Worm (Caenorhabditis elegans) whole organism, L3 larva: ENCODE data around the gene C06H2.2.

Source experiments
- R02D3.7 ChIP-seq: fragments of 150-350 bp; optimal IDR thresholded peaks from 2 replicates; lab custom pipeline; 2014; ENCODE audit warnings: missing biosample characterization, missing genetic modification characterization
- ZK546.5 ChIP-seq: sonication (generic microtip); optimal IDR thresholded peaks from 2 replicates; lab custom pipeline; 2017; ENCODE audit warnings: missing biosample characterization, missing genetic modification characterization
- aly-2 ChIP-seq: fragments of 150-350 bp; optimal IDR thresholded peaks from 2 replicates; lab custom pipeline; 2014; ENCODE audit warnings: missing biosample characterization, missing genetic modification characterization
- ceh-82 ChIP-seq: fragments of 150-350 bp; optimal IDR thresholded peaks from 2 replicates; lab custom pipeline; 2014; ENCODE audit warnings: missing biosample characterization, missing genetic modification characterization
- ceh-9 ChIP-seq: sonication (generic microtip); optimal IDR thresholded peaks from 2 replicates; lab custom pipeline; 2018; ENCODE audit warnings: missing biosample characterization, missing genetic modification characterization
- egl-27 ChIP-seq: sonication (generic microtip); optimal IDR thresholded peaks from 4 replicates; lab custom pipeline; 2017; ENCODE audit warnings: missing biosample characterization, missing genetic modification reagents, missing genetic modification characterization
- elt-1 ChIP-seq: fragments of 150-350 bp; optimal IDR thresholded peaks from 2 replicates; lab custom pipeline; 2014; ENCODE audit warnings: missing biosample characterization, missing genetic modification characterization
- elt-3 ChIP-seq, 3 experiments: fragments of 150-350 bp in 1 of 3; sonication (generic microtip) in 2 of 3; optimal IDR thresholded peaks; 2 replicates in 2 of 3; 4 replicates in 1 of 3; lab custom pipeline; 2014 to 2017; ENCODE audit warnings: missing biosample characterization in 3 of 3, missing genetic modification characterization in 3 of 3
- eor-1 ChIP-seq, 2 experiments: fragments of 150-350 bp; optimal IDR thresholded peaks; 2 replicates each; lab custom pipeline; 2014 to 2018; ENCODE audit warnings: missing biosample characterization in 2 of 2, missing genetic modification characterization in 2 of 2
- fkh-10 ChIP-seq: sonication (generic microtip); optimal IDR thresholded peaks from 2 replicates; lab custom pipeline; 2017; ENCODE audit warnings: missing biosample characterization, missing genetic modification reagents, missing genetic modification characterization
- hmg-11 ChIP-seq: sonication (generic microtip); optimal IDR thresholded peaks from 2 replicates; lab custom pipeline; 2016; ENCODE audit warnings: missing genetic modification characterization, missing compliant biosample characterization
- jun-1 ChIP-seq: fragments of 150-350 bp; optimal IDR thresholded peaks from 2 replicates; lab custom pipeline; 2014; ENCODE audit warnings: missing biosample characterization, missing genetic modification reagents, missing genetic modification characterization
- lin-39 ChIP-seq: fragments of 150-350 bp; optimal IDR thresholded peaks from 2 replicates; lab custom pipeline; 2018; ENCODE audit warnings: missing biosample characterization, missing genetic modification reagents, missing genetic modification characterization
- lsy-12 ChIP-seq: sonication (generic microtip); optimal IDR thresholded peaks from 2 replicates; lab custom pipeline; 2016; ENCODE audit warnings: mild to moderate bottlenecking, missing genetic modification characterization, missing compliant biosample characterization
- mml-1 ChIP-seq: fragments of 150-350 bp; sonication (generic microtip); optimal IDR thresholded peaks from 3 replicates; lab custom pipeline; 2014; ENCODE audit warnings: missing biosample characterization, missing genetic modification characterization
- nfya-1 ChIP-seq: sonication (generic microtip); optimal IDR thresholded peaks from 2 replicates; lab custom pipeline; 2017; ENCODE audit warnings: missing genetic modification characterization, mild to moderate bottlenecking, missing compliant biosample characterization, antibody characterized with exemption, moderate library complexity; ENCODE audit not compliant: insufficient read depth
- nhr-12 ChIP-seq: fragments of 150-350 bp; optimal IDR thresholded peaks from 2 replicates; lab custom pipeline; 2014; ENCODE audit warnings: missing biosample characterization, missing genetic modification characterization
- nhr-237 ChIP-seq: fragments of 150-350 bp; optimal IDR thresholded peaks from 2 replicates; lab custom pipeline; 2014; ENCODE audit warnings: missing biosample characterization, missing genetic modification characterization
- nhr-25 ChIP-seq: sonication (generic microtip); optimal IDR thresholded peaks from 2 replicates; lab custom pipeline; 2017; ENCODE audit warnings: missing biosample characterization, missing genetic modification characterization
- nhr-28 ChIP-seq: fragments of 150-350 bp; optimal IDR thresholded peaks from 2 replicates; lab custom pipeline; 2014; ENCODE audit warnings: missing biosample characterization, missing genetic modification characterization
- nhr-43 ChIP-seq: sonication (generic microtip); optimal IDR thresholded peaks from 2 replicates; lab custom pipeline; 2016; ENCODE audit warnings: mild to moderate bottlenecking, missing genetic modification characterization, missing compliant biosample characterization; ENCODE audit not compliant: poor library complexity, severe bottlenecking
- nhr-67 ChIP-seq: fragments of 150-350 bp; optimal IDR thresholded peaks from 2 replicates; lab custom pipeline; 2014; ENCODE audit warnings: missing biosample characterization, missing genetic modification characterization
- nhr-76 ChIP-seq: fragments of 150-350 bp; sonication (generic microtip); optimal IDR thresholded peaks from 5 replicates; lab custom pipeline; 2014; ENCODE audit warnings: missing biosample characterization, missing genetic modification characterization
- nhr-77 ChIP-seq: fragments of 150-350 bp; optimal IDR thresholded peaks from 2 replicates; lab custom pipeline; 2014; ENCODE audit warnings: missing biosample characterization, missing genetic modification characterization
- sea-2 ChIP-seq: fragments of 150-350 bp; sonication (generic microtip); optimal IDR thresholded peaks from 4 replicates; lab custom pipeline; 2014; ENCODE audit warnings: missing biosample characterization, missing genetic modification reagents, missing genetic modification characterization
- skn-1 ChIP-seq: fragments of 150-350 bp; optimal IDR thresholded peaks from 2 replicates; lab custom pipeline; 2014; ENCODE audit warnings: missing biosample characterization, missing genetic modification characterization
- snpc-4 ChIP-seq: fragments of 150-350 bp; optimal IDR thresholded peaks from 2 replicates; lab custom pipeline; 2014; ENCODE audit warnings: missing biosample characterization, missing genetic modification characterization
- unc-39 ChIP-seq: sonication (generic microtip); optimal IDR thresholded peaks from 4 replicates; lab custom pipeline; 2017; ENCODE audit warnings: missing biosample characterization, missing genetic modification characterization
- unc-62 ChIP-seq: fragments of 150-350 bp; sonication (generic microtip); optimal IDR thresholded peaks from 4 replicates; lab custom pipeline; 2014; ENCODE audit warnings: missing biosample characterization, missing genetic modification reagents, missing genetic modification characterization
- ztf-11 ChIP-seq: fragments of 150-350 bp; optimal IDR thresholded peaks from 2 replicates; lab custom pipeline; 2014; ENCODE audit warnings: missing biosample characterization, missing genetic modification characterization

The C06H2.2 gene

DNA sequence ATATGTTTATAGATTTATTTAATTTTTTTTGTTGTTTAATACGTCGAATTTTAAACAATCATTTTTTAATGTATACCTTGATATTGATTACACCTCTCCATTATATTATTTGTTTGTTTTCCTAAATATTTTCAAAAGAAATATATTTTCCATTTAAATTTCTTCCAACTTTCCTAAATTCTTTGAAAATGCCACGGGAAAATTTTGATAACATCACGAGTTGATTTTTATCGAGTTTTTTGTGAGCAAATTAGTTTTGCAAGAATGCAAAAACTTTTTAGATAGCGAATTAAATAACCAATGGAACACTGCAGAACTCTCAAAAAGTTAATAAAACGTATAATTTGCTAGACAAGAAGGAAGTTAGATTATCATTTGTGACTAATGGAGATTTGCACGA lies 32.9 kb downstream of the C06H2.2 start, which contains the start of gene srg-42:
TSS of gene srg-42 (minus strand) at position 101 of the 400 bp plus-strand sequence.
- TF ChIP-seq elt-3 (tag; optimal IDR thresholded peaks at IDR 0.05; lab: Kevin White, UChicago) (no peak), ztf-11 (no peak), nhr-77 (tag; lab: Kevin White, UChicago) (no peak), sea-2 (no peak)

DNA sequence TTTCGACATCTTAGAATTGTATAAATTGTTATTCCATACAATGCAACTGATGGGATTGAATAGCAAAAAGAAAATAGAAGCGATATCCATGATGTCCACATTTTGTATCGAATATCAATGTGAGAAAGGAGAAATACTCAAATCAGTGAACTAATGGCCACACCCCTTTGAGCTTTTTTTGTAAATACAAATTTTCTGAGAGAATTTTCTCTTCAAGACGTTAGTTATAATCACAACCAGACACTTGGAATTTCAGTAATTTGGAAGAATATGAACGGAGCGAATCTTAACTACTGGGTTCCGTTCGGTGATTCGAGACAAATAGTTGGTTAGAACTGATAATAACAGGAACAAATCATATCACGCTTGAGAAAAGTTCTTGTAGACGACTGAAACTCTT lies 36.8 kb downstream of the C06H2.2 start, which contains the start of gene srg-41:
TSS of gene srg-41 (minus strand) at position 101 of the 400 bp plus-strand sequence.
- TF ChIP-seq nhr-25 (tag; lab: Kevin White, UChicago) (no peak), aly-2 (tag; lab: Kevin White, UChicago) (no peak), jun-1 (no peak), nhr-77 (tag; lab: Kevin White, UChicago) (no peak), hmg-11 (no peak), nhr-43 (no peak), skn-1 (tag; lab: Kevin White, UChicago) (no peak), lin-39 (tag; lab: Kevin White, UChicago) (no peak), ztf-11 (no peak), nhr-76 (no peak), elt-1 (tag; lab: Kevin White, UChicago) (no peak), lsy-12 (tag; lab: Kevin White, UChicago) (no peak), eor-1 (tag; optimal IDR thresholded peaks at IDR 0.05; lab: Kevin White, UChicago) (no peak), fkh-10 (GFP tag; lab: Kevin White, UChicago) (no peak), elt-3 (tag; optimal IDR thresholded peaks at IDR 0.05; lab: Kevin White, UChicago) (no peak), egl-27 (tag; lab: Kevin White, UChicago) (no peak), ZK546.5 (tag; lab: Kevin White, UChicago) (no peak), R02D3.7 (tag; lab: Kevin White, UChicago) (no peak), nhr-237 (tag; lab: Kevin White, UChicago) (no peak)
- TF ChIP-seq, all 47 proteins: peak for 0

DNA sequence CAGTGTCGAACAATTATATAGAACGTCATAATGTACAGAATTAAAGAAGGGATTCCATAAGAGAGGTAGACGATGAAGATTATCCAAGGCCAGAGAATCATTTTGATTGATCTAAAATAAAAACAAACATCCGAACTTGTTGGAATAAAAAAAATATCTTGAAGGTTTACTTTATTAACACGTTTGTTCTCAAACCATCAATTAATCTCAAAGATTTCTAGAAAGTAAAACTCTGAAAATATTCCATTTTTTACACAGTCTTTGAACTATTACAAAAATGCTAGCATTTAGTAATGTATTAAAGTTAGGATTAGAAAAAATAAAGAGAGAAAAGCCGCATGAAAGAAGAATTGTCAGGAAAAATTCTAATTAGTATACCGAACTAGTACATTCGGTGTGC lies 39.5 kb downstream of the C06H2.2 start, which contains the start of gene srg-40:
TSS of gene srg-40 (minus strand) at position 101 of the 400 bp plus-strand sequence.
- TF ChIP-seq skn-1 (tag; lab: Kevin White, UChicago) (no peak), mml-1 (tag; lab: Kevin White, UChicago) (no peak), unc-39 (tag; lab: Kevin White, UChicago) (no peak), nhr-43 (no peak), snpc-4 (tag; lab: Kevin White, UChicago) (no peak), nfya-1 (no peak), ceh-82 (no peak), ceh-9 (no peak)

DNA sequence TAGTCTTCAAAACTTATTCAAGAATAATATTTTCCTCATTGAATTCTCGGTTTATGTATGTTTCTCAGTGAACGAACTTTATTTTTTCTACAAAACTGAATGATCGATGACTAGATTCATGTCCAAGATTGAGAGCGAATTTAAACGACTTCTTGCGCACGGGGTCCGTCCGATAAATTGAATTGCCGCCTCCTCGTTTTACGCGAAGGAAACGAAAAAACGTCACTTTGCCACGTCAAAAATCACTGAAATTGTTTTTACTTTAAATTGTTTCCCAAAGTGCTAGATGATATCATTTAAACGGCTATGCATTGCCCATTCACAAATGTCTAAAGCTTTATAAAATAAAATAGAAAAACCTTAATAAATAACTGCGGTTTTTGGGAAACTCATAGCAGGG lies 42.7 kb downstream of the C06H2.2 start:
- TF ChIP-seq fkh-10 (GFP tag; lab: Kevin White, UChicago) (peak; percentile 60), unc-62 (GFP tag; lab: Kevin White, UChicago) (no peak)
- TF ChIP-seq, all 47 proteins: peak for 1

DNA sequence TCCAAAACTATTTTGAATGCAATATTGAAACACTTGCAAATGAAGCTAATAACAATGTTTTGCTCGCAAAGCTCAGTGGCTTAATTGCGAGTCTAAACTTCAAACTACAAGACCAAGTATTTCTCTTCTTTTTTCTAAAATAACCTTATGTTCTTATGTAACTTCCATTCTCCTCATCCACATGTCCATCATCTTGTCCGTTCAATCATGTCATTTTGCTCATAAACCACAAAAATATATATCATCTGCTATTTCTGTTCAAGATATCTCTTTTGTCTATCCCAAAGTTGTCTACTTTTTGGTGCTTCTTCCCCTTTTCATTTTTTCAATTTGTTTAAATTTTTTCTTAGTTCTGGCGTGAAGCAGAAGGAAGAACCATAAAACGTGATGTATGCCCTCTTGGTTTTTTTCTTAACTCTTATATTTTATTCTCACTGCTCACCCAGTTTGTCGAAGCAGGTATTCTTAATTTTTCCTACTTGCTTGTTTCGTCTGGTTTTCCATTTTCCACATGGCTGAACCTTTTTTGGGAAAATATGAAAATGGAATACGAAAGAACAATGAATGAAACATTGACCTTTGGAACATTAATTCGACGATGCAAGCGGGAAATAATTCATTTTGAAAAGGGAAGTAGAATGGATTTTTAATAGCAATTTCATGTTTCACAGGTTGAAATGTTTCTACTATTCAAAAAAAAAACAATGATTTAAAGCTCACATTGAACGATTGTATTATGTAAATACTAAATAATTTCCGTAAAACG lies 45.7 kb downstream of the C06H2.2 start:
- TF ChIP-seq mml-1 (tag; lab: Kevin White, UChicago) (no peak), ceh-9 (no peak), nhr-67 (no peak), aly-2 (tag; lab: Kevin White, UChicago) (no peak), unc-39 (tag; lab: Kevin White, UChicago) (no peak), sea-2 (no peak), nhr-28 (no peak)

DNA sequence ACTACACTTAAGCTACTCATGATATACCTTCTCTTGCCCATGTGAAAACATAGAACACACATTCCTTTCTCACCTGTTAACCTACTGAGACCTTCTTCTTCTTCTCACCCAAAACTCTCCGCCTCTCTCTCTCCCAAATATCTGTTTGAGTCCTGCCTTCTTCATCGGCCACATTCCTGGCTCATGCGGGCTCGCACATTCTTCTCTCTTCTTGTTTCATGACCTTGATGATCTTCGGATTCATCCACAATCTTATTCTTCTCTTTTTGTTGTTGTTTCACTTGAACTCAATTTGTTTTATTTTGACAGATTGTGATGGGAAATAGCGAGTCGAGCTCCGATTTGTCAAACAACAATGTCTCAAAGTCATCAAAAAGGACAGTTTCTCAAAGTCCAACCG lies 46.9 kb downstream of the C06H2.2 start, which contains the start of gene T19C4.5:
TSS of gene T19C4.5 (plus strand) at position 308 of the 400 bp plus-strand sequence.
- TF ChIP-seq nhr-12 (tag; lab: Kevin White, UChicago) (no peak), aly-2 (tag; lab: Kevin White, UChicago) (no peak), ceh-82 (no peak), mml-1 (tag; lab: Kevin White, UChicago) (no peak), ceh-9 (no peak), egl-27 (tag; lab: Kevin White, UChicago) (no peak), nhr-67 (no peak)
- TF ChIP-seq, all 47 proteins: peak for 0
